Fruit fly (Drosophila melanogaster): ENCODE results near the gene CG7634.

- TF ChIP-seq CG8119 (GFP tag; IDR thresholded peaks at IDR 0.05), result no peak
- TF ChIP-seq Blimp-1 (GFP tag; optimal IDR thresholded peaks at IDR 0.05), result no peak
- TF ChIP-seq CG3032 (tag; optimal IDR thresholded peaks at IDR 0.05), result no peak
- TF ChIP-seq Lpt (GFP tag; optimal IDR thresholded peaks at IDR 0.05), result no peak
- no peak for TF ChIP-seq Ets21C (GFP tag; optimal IDR thresholded peaks at IDR 0.05)
- no peak for TF ChIP-seq cyc (GFP tag; optimal IDR thresholded peaks at IDR 0.05)
- TF ChIP-seq svp (GFP tag), result no peak
- no peak for TF ChIP-seq OdsH (GFP tag; optimal IDR thresholded peaks at IDR 0.05)
- no peak for TF ChIP-seq Gug (GFP tag; IDR thresholded peaks at IDR 0.05)
Measured at dm6 chr3L:21610535-21610934, 45.3 kb downstream of the CG7634 start.

All from whole organism, prepupa.